Fruit fly (Drosophila melanogaster): Measurements from ENCODE around the gene Cpr35B.

Cpr35B gene

dm6 chr2L:14396263-14396662, 28.7 kb downstream of the Cpr35B start (continued):
- TF ChIP-seq CG8089 (GFP tag; optimal IDR thresholded peaks at IDR 0.05) (no peak), Max (GFP tag; optimal IDR thresholded peaks at IDR 0.05) (no peak), CG3281 (GFP tag; optimal IDR thresholded peaks at IDR 0.05) (peak; percentile 16), Blimp-1 (GFP tag; optimal IDR thresholded peaks at IDR 0.05) (peak; percentile 5), Nf-YB (GFP tag; optimal IDR thresholded peaks at IDR 0.05) (no peak), CG31365 (tag; optimal IDR thresholded peaks at IDR 0.05) (no peak), Hey (tag; optimal IDR thresholded peaks at IDR 0.05) (no peak), ATbp (GFP tag; optimal IDR thresholded peaks at IDR 0.05) (no peak), dmrt99B (tag; optimal IDR thresholded peaks at IDR 0.05) (peak; percentile 26), Myb (GFP tag; optimal IDR thresholded peaks at IDR 0.05) (no peak), CG11085 (GFP tag; IDR thresholded peaks at IDR 0.05) (no peak), gro (GFP tag; optimal IDR thresholded peaks at IDR 0.05) (no peak), HmgZ (tag; optimal IDR thresholded peaks at IDR 0.05) (no peak), Oaz (GFP tag; IDR thresholded peaks at IDR 0.05) (no peak), CG9215 (GFP tag; IDR thresholded peaks at IDR 0.05) (no peak), CG16779 (GFP tag; IDR thresholded peaks at IDR 0.05) (no peak), CG12659 (GFP tag; optimal IDR thresholded peaks at IDR 0.05) (no peak)

dm6 chr2L:14395065-14395439, 29.9 kb downstream of the Cpr35B start:
- TF ChIP-seq caup (GFP tag; optimal IDR thresholded peaks at IDR 0.05; ENCODE audit: severe bottlenecking) (peak; percentile 31), cwo (GFP tag; optimal IDR thresholded peaks at IDR 0.05) (no peak), CG9817 (tag; optimal IDR thresholded peaks at IDR 0.05) (no peak), lab (GFP tag; optimal IDR thresholded peaks at IDR 0.05) (peak; percentile 56), HHEX (GFP tag; optimal IDR thresholded peaks at IDR 0.05) (peak; percentile 55), CG10321 (GFP tag; IDR thresholded peaks at IDR 0.05) (0 out of 2 replicates have a peak, but pooled peaks have one; percentile 31), pan (optimal IDR thresholded peaks at IDR 0.05) (no peak), pan (GFP tag; optimal IDR thresholded peaks at IDR 0.05 in 1 of 2, IDR thresholded peaks at IDR 0.05 in 1 of 2) (peak in 1 of 2 experiments; percentile 52), prd (optimal IDR thresholded peaks at IDR 0.05) (no peak), prd (GFP tag; IDR thresholded peaks at IDR 0.05) (0 out of 3 replicates have a peak, but pooled peaks have one; percentile 1), gsb (GFP tag; IDR thresholded peaks at IDR 0.05) (peak; percentile 24; the same call in 1 of the 2 replicates), Fer3 (tag; optimal IDR thresholded peaks at IDR 0.05) (peak; percentile 41), Med (GFP tag) (peak; percentile 75), CG9932 (GFP tag; IDR thresholded peaks at IDR 0.05) (peak; percentile 32; the same call in 1 of the 2 replicates), Hmr (GFP tag; optimal IDR thresholded peaks at IDR 0.05) (peak; percentile 21), Rfx (GFP tag; IDR thresholded peaks at IDR 0.05) (peak; percentile 29; the same call in 1 of the 2 replicates), BtbVII (GFP tag; optimal IDR thresholded peaks at IDR 0.05) (peak; percentile 23), pho (GFP tag; optimal IDR thresholded peaks at IDR 0.05) (peak; percentile 3), chinmo (GFP tag; IDR thresholded peaks at IDR 0.05; ENCODE audit: partially characterized antibody) (0 out of 4 replicates have a peak, but pooled peaks have one; percentile 4), sob (GFP tag; IDR thresholded peaks at IDR 0.05) (peak; percentile 56; the same call in 1 of the 2 replicates), CG7987 (GFP tag; optimal IDR thresholded peaks at IDR 0.05) (peak; percentile 31), Atf6 (GFP tag; IDR thresholded peaks at IDR 0.05) (peak; percentile 51; the same call in 1 of the 2 replicates), CG11695 (GFP tag; IDR thresholded peaks at IDR 0.05) (peak; percentile 20; the same call in 1 of the 3 replicates), CG7928 (GFP tag; optimal IDR thresholded peaks at IDR 0.05) (peak; percentile 20), CG11085 (GFP tag; IDR thresholded peaks at IDR 0.05) (no peak), CG12769 (tag; optimal IDR thresholded peaks at IDR 0.05) (peak; percentile 26), CG31365 (tag; optimal IDR thresholded peaks at IDR 0.05) (peak; percentile 20), Kr (GFP tag; optimal IDR thresholded peaks at IDR 0.05) (no peak), mirr (GFP tag; optimal IDR thresholded peaks at IDR 0.05) (peak; percentile 68), gce (GFP tag; IDR thresholded peaks at IDR 0.05) (0 out of 3 replicates have a peak, but pooled peaks have one; percentile 5), fd3F (GFP tag; optimal IDR thresholded peaks at IDR 0.05) (peak; percentile 46), CG15514 (GFP tag; optimal IDR thresholded peaks at IDR 0.05) (peak; percentile 47), wdn (GFP tag; IDR thresholded peaks at IDR 0.05) (0 out of 2 replicates have a peak, but pooled peaks have one; percentile 31), wek (GFP tag; optimal IDR thresholded peaks at IDR 0.05) (peak; percentile 1)

Measured in whole organism, embryonic.